Worm (Caenorhabditis elegans) whole organism, mixed stage, embryonic: ENCODE measurements around the gene F41C3.7.

Experiments used
- M03D4.4 ChIP-seq: sonication (generic microtip); optimal IDR thresholded peaks from 2 replicates; lab custom pipeline; 2017; ENCODE audit warnings: mild to moderate bottlenecking, missing genetic modification characterization, missing compliant biosample characterization
- bed-3 ChIP-seq: fragments of 200-800 bp; sonication (Bioruptor generic); optimal IDR thresholded peaks from 3 replicates; lab custom pipeline; 2018; ENCODE audit warnings: mild to moderate bottlenecking, missing genetic modification characterization, moderate library complexity, missing compliant biosample characterization
- blmp-1 ChIP-seq: fragments of 150-350 bp; optimal IDR thresholded peaks from 2 replicates; lab custom pipeline; 2014; ENCODE audit warnings: missing biosample characterization, missing genetic modification characterization
- ceh-39 ChIP-seq: fragments of 150-350 bp; optimal IDR thresholded peaks from 2 replicates; lab custom pipeline; 2014; ENCODE audit warnings: missing biosample characterization, missing genetic modification characterization
- ceh-43 ChIP-seq: fragments of 200-800 bp; sonication (Bioruptor generic); optimal IDR thresholded peaks from 2 replicates; lab custom pipeline; 2018; ENCODE audit warnings: mild to moderate bottlenecking, missing genetic modification characterization, moderate library complexity, missing compliant biosample characterization
- ces-1 ChIP-seq: fragments of 150-350 bp; optimal IDR thresholded peaks from 2 replicates; lab custom pipeline; 2014; ENCODE audit warnings: missing biosample characterization, missing genetic modification reagents, missing genetic modification characterization
- cnd-1 ChIP-seq: fragments of 200-800 bp; sonication (Bioruptor generic); optimal IDR thresholded peaks from 2 replicates; lab custom pipeline; 2018; ENCODE audit warnings: mild to moderate bottlenecking, missing genetic modification characterization, missing compliant biosample characterization
- drap-1 ChIP-seq: fragments of 200-800 bp; sonication (Bioruptor generic); optimal IDR thresholded peaks from 3 replicates; lab custom pipeline; 2018; ENCODE audit warnings: mild to moderate bottlenecking, missing genetic modification characterization, missing compliant biosample characterization
- elt-1 ChIP-seq: sonication (generic microtip); optimal IDR thresholded peaks from 2 replicates; lab custom pipeline; 2017; ENCODE audit warnings: missing genetic modification characterization, mild to moderate bottlenecking, missing compliant biosample characterization, antibody characterized with exemption, moderate library complexity, borderline replicate concordance; ENCODE audit not compliant: insufficient read depth
- elt-3 ChIP-seq: fragments of 150-350 bp; optimal IDR thresholded peaks from 2 replicates; lab custom pipeline; 2014; ENCODE audit warnings: missing biosample characterization, missing genetic modification characterization
- flh-1 ChIP-seq: fragments of 200-800 bp; sonication (Bioruptor generic); optimal IDR thresholded peaks from 2 replicates; lab custom pipeline; 2018; ENCODE audit warnings: mild to moderate bottlenecking, missing genetic modification characterization, moderate library complexity, missing compliant biosample characterization
- ham-2 ChIP-seq: fragments of 200-800 bp; sonication (Bioruptor generic); optimal IDR thresholded peaks from 2 replicates; lab custom pipeline; 2018; ENCODE audit warnings: mild to moderate bottlenecking, missing genetic modification characterization, missing compliant biosample characterization
- hlh-1 ChIP-seq: fragments of 150-350 bp; optimal IDR thresholded peaks from 2 replicates; lab custom pipeline; 2014; ENCODE audit warnings: missing biosample characterization, missing genetic modification reagents, missing genetic modification characterization
- lin-13 ChIP-seq: fragments of 150-350 bp; optimal IDR thresholded peaks from 2 replicates; lab custom pipeline; 2014; ENCODE audit warnings: missing biosample characterization, missing genetic modification characterization
- lsy-2 ChIP-seq: fragments of 150-350 bp; optimal IDR thresholded peaks from 2 replicates; lab custom pipeline; 2014; ENCODE audit warnings: missing biosample characterization, missing genetic modification characterization
- mab-5 ChIP-seq: fragments of 150-350 bp; optimal IDR thresholded peaks from 2 replicates; lab custom pipeline; 2014; ENCODE audit warnings: missing biosample characterization, missing genetic modification characterization
- mep-1 ChIP-seq: fragments of 150-350 bp; optimal IDR thresholded peaks from 2 replicates; lab custom pipeline; 2017; ENCODE audit warnings: missing biosample characterization, missing genetic modification reagents, missing genetic modification characterization, inconsistent platforms
- mls-2 ChIP-seq: sonication (generic microtip); optimal IDR thresholded peaks from 2 replicates; lab custom pipeline; 2016; ENCODE audit warnings: mild to moderate bottlenecking, missing genetic modification characterization, moderate library complexity, missing compliant biosample characterization
- nhr-12 ChIP-seq: fragments of 150-350 bp; optimal IDR thresholded peaks from 2 replicates; lab custom pipeline; 2014; ENCODE audit warnings: missing biosample characterization, missing genetic modification characterization
- nhr-2 ChIP-seq: fragments of 150-350 bp; optimal IDR thresholded peaks from 2 replicates; lab custom pipeline; 2014; ENCODE audit warnings: missing biosample characterization, missing genetic modification characterization
- nhr-237 ChIP-seq: fragments of 150-350 bp; optimal IDR thresholded peaks from 2 replicates; lab custom pipeline; 2014; ENCODE audit warnings: missing biosample characterization, missing genetic modification characterization
- pha-4 ChIP-seq: fragments of 150-350 bp; optimal IDR thresholded peaks from 2 replicates; lab custom pipeline; 2018; ENCODE audit warnings: missing biosample characterization, missing genetic modification reagents, missing genetic modification characterization
- snpc-4 ChIP-seq: fragments of 150-350 bp; optimal IDR thresholded peaks from 2 replicates; lab custom pipeline; 2014; ENCODE audit warnings: missing biosample characterization, missing genetic modification characterization
- sptf-1 ChIP-seq: sonication (generic microtip); optimal IDR thresholded peaks from 2 replicates; lab custom pipeline; 2017; ENCODE audit warnings: mild to moderate bottlenecking, missing genetic modification characterization, moderate library complexity, missing compliant biosample characterization
- tbx-8 ChIP-seq: fragments of 200-800 bp; sonication (Bioruptor generic); optimal IDR thresholded peaks from 2 replicates; lab custom pipeline; 2018; ENCODE audit warnings: mild to moderate bottlenecking, missing genetic modification characterization, moderate library complexity, missing compliant biosample characterization
- unc-120 ChIP-seq: sonication (generic microtip); optimal IDR thresholded peaks from 2 replicates; lab custom pipeline; 2017; ENCODE audit warnings: missing genetic modification characterization, missing compliant biosample characterization; ENCODE audit not compliant: poor library complexity, severe bottlenecking
- unc-62 ChIP-seq: fragments of 150-350 bp; optimal IDR thresholded peaks from 2 replicates; lab custom pipeline; 2014; ENCODE audit warnings: missing biosample characterization, missing genetic modification reagents, missing genetic modification characterization
- ztf-11 ChIP-seq: fragments of 150-350 bp; optimal IDR thresholded peaks from 2 replicates; lab custom pipeline; 2014; ENCODE audit warnings: missing biosample characterization, missing genetic modification characterization

F41C3.7 gene

ce11 chrII:4689477-4689876 is 40.4 kb upstream of the F41C3.7 start, which contains the start of gene F10G7.12:
Gene F10G7.12, plus strand, starts transcription at chrII:4689777.
- no peak for TF ChIP-seq nhr-12
- no peak for TF ChIP-seq mab-5 (tag; lab: Kevin White, UChicago)
- no peak for TF ChIP-seq flh-1 (GFP tag; lab: Kevin White, UChicago)
- no peak for TF ChIP-seq nhr-2
- TF ChIP-seq snpc-4, result no peak
- TF ChIP-seq unc-62 (GFP tag; lab: Kevin White, UChicago), result no peak
- no peak for TF ChIP-seq ceh-39 (tag; lab: Kevin White, UChicago)
- no peak for TF ChIP-seq lsy-2

- TF ChIP-seq mls-2 (tag; lab: Kevin White, UChicago) (no peak), lin-13 (tag; lab: Kevin White, UChicago) (no peak), tbx-8 (GFP tag; lab: Kevin White, UChicago) (no peak), pha-4 (peak; percentile 47)
Observed at ce11 chrII:4693129-4693528, 36.7 kb upstream of the F41C3.7 start, which contains the start of gene F10G7.5. Gene F10G7.5, plus strand, starts transcription at chrII:4693414.

- TF ChIP-seq elt-1 (tag; lab: Kevin White, UChicago), result no peak
- TF ChIP-seq ham-2 (GFP tag; lab: Kevin White, UChicago), result no peak
- no peak for TF ChIP-seq ztf-11
Observed at ce11 chrII:4696055-4696454, 33.8 kb upstream of the F41C3.7 start.

- TF ChIP-seq ceh-39 (tag; lab: Kevin White, UChicago) (peak; percentile 55), ces-1 (GFP tag; lab: Kevin White, UChicago) (peak; percentile 80), bed-3 (GFP tag; lab: Kevin White, UChicago) (no peak), mep-1 (tag; lab: Kevin White, UChicago) (peak; percentile 55), snpc-4 (no peak), ztf-11 (no peak), lin-13 (tag; lab: Kevin White, UChicago) (peak; percentile 42), hlh-1 (tag; lab: Kevin White, UChicago) (peak; percentile 43), nhr-237 (tag; lab: Kevin White, UChicago) (peak; percentile 71), nhr-2 (no peak), lsy-2 (peak; percentile 99), sptf-1 (tag; lab: Kevin White, UChicago) (peak; percentile 8), unc-62 (GFP tag; lab: Kevin White, UChicago) (peak; percentile 88), pha-4 (peak; percentile 85)
Observed at ce11 chrII:4698266-4698771, 31.5 kb upstream of the F41C3.7 start, which contains the start of the genes rpn-5 and scc-1. Gene rpn-5, minus strand, starts transcription at chrII:4698427. Gene scc-1, plus strand, starts transcription at chrII:4698721.

- peak; percentile 66 for TF ChIP-seq ceh-43 (GFP tag; lab: Kevin White, UChicago)
- TF ChIP-seq lsy-2, result peak; percentile 67
- peak; percentile 70 for TF ChIP-seq mep-1 (tag; lab: Kevin White, UChicago)
- TF ChIP-seq nhr-237 (tag; lab: Kevin White, UChicago), result peak; percentile 60
- peak; percentile 57 for TF ChIP-seq M03D4.4 (tag; lab: Kevin White, UChicago)
- peak; percentile 6 for TF ChIP-seq hlh-1 (tag; lab: Kevin White, UChicago)
- peak; percentile 87 for TF ChIP-seq sptf-1 (tag; lab: Kevin White, UChicago)
- peak; percentile 77 for TF ChIP-seq mls-2 (tag; lab: Kevin White, UChicago)
- TF ChIP-seq ztf-11, result peak; percentile 29
- TF ChIP-seq drap-1 (GFP tag; lab: Kevin White, UChicago), result peak; percentile 68
- TF ChIP-seq ces-1 (GFP tag; lab: Kevin White, UChicago), result peak; percentile 48
- TF ChIP-seq unc-120 (tag; lab: Kevin White, UChicago), result peak; percentile 68
- peak; percentile 48 for TF ChIP-seq cnd-1
- peak; percentile 12 for TF ChIP-seq lin-13 (tag; lab: Kevin White, UChicago)
- TF ChIP-seq elt-1 (tag; lab: Kevin White, UChicago), result peak; percentile 6
- TF ChIP-seq ham-2 (GFP tag; lab: Kevin White, UChicago), result peak; percentile 48
Observed at ce11 chrII:4701482-4702119, 28.2 kb upstream of the F41C3.7 start, which contains the start of gene unc-85. Gene unc-85, plus strand, starts transcription at chrII:4702069.

ce11 chrII:4703011-4703410 is 26.8 kb upstream of the F41C3.7 start:
- TF ChIP-seq sptf-1 (tag; lab: Kevin White, UChicago) (no peak), ztf-11 (no peak), drap-1 (GFP tag; lab: Kevin White, UChicago) (no peak), tbx-8 (GFP tag; lab: Kevin White, UChicago) (no peak), lsy-2 (no peak), blmp-1 (tag; lab: Kevin White, UChicago) (no peak), hlh-1 (tag; lab: Kevin White, UChicago) (no peak), flh-1 (GFP tag; lab: Kevin White, UChicago) (no peak), elt-3 (tag; lab: Kevin White, UChicago) (no peak)
- TF ChIP-seq, all 35 proteins: peak for 0
